Fruit fly (Drosophila melanogaster) whole organism, pupa: ENCODE results near the gene CG8289.
A peak's percentile ranks its signal among the peaks of the same experiment; 100 is the strongest.

ENCODE experiments used
- CG13204 ChIP-seq: fragments of 200-800 bp; sonication (Bioruptor generic); optimal IDR thresholded peaks from 2 replicates; lab custom pipeline; 2018; ENCODE audit warnings: missing biosample characterization, mild to moderate bottlenecking, missing genetic modification characterization, moderate library complexity
- CG14655 ChIP-seq: fragments of 200-800 bp; sonication (Bioruptor generic); optimal IDR thresholded peaks from 3 replicates; lab custom pipeline; 2017; ENCODE audit warnings: mild to moderate bottlenecking, missing biosample characterization, missing genetic modification reagents, missing genetic modification characterization
- CG15710 ChIP-seq: fragments of 200-800 bp; sonication (Bioruptor generic); optimal IDR thresholded peaks from 2 replicates; lab custom pipeline; 2018; ENCODE audit warnings: missing biosample characterization, mild to moderate bottlenecking, missing genetic modification characterization, moderate library complexity
- CG17806 ChIP-seq: fragments of 200-800 bp; sonication (Bioruptor generic); optimal IDR thresholded peaks from 2 replicates; lab custom pipeline; 2018; ENCODE audit warnings: missing biosample characterization, mild to moderate bottlenecking, missing genetic modification characterization, moderate library complexity
- CG32121 ChIP-seq: fragments of 200-800 bp; sonication (Bioruptor generic); IDR thresholded peaks from 2 replicates; pipeline ENCODE4 v1.3.6; 2022; ENCODE audit warnings: missing biosample characterization, missing genetic modification characterization
- CG34367 ChIP-seq: fragments of 200-800 bp; sonication (Bioruptor generic); optimal IDR thresholded peaks from 2 replicates; lab custom pipeline; 2018; ENCODE audit warnings: missing biosample characterization, mild to moderate bottlenecking, missing genetic modification characterization
- CG4496 ChIP-seq: fragments of 200-800 bp; sonication (Bioruptor generic); IDR thresholded peaks from 3 replicates; pipeline ENCODE4 v1.3.6; 2022; ENCODE audit warnings: missing biosample characterization, missing genetic modification characterization
- CG8159 ChIP-seq: fragments of 200-800 bp; sonication (Bioruptor generic); optimal IDR thresholded peaks from 3 replicates; lab custom pipeline; 2018; ENCODE audit warnings: missing biosample characterization, mild to moderate bottlenecking, missing genetic modification characterization, moderate library complexity
- CG8301 ChIP-seq: fragments of 200-800 bp; sonication (Bioruptor generic); optimal IDR thresholded peaks from 2 replicates; lab custom pipeline; 2018; ENCODE audit warnings: missing biosample characterization, mild to moderate bottlenecking, missing genetic modification characterization
- CG9948 ChIP-seq: fragments of 200-800 bp; sonication (Bioruptor generic); optimal IDR thresholded peaks from 2 replicates; lab custom pipeline; 2018; ENCODE audit warnings: missing biosample characterization, mild to moderate bottlenecking, missing genetic modification characterization, moderate library complexity
- fd96Ca ChIP-seq: fragments of 200-800 bp; sonication (Bioruptor generic); IDR thresholded peaks from 3 replicates; pipeline ENCODE4 v1.3.6; 2022; ENCODE audit warnings: missing biosample characterization, missing genetic modification characterization
- rn ChIP-seq: fragments of 200-800 bp; sonication (Bioruptor generic); IDR thresholded peaks from 2 replicates; pipeline ENCODE4 v1.3.6; 2022; ENCODE audit warnings: missing biosample characterization, missing genetic modification characterization

dm6 chrX:17657050-17657696, 21.3 kb upstream of the CG8289 start, which contains the start of gene beta-Spec:
- TF ChIP-seq fd96Ca (GFP tag; lab: Robert Waterston, UW) (no peak), CG17806 (no peak), rn (no peak), CG9948 (no peak), CG15710 (no peak), CG8301 (tag; lab: Kevin White, UChicago) (no peak), CG4496 (GFP tag; lab: Robert Waterston, UW) (0 out of 3 replicates have a peak, but pooled peaks have one; percentile 26), CG13204 (GFP tag; lab: Kevin White, UChicago) (no peak), CG34367 (tag; lab: Kevin White, UChicago) (no peak), CG8159 (tag; lab: Kevin White, UChicago) (no peak), CG14655 (GFP tag; lab: Kevin White, UChicago) (no peak), CG32121 (GFP tag; lab: Robert Waterston, UW) (no peak)
